Fruit fly (Drosophila melanogaster) whole organism, embryonic: ENCODE measurements around the gene Gga.

ENCODE experiments used
- Aef1 ChIP-seq: fragments of 200-800 bp; sonication (Bioruptor generic); IDR thresholded peaks from 3 replicates; pipeline ENCODE4 v1.3.6; 2022; ENCODE audit warnings: missing biosample characterization, missing genetic modification characterization
- B-H2 ChIP-seq: fragments of 200-800 bp; sonication (Bioruptor generic); optimal IDR thresholded peaks from 2 replicates; lab custom pipeline; 2018; ENCODE audit warnings: missing biosample characterization, mild to moderate bottlenecking, missing genetic modification characterization
- CG1024 ChIP-seq: fragments of 200-800 bp; sonication (Bioruptor generic); IDR thresholded peaks from 2 replicates; pipeline ENCODE4 v1.3.6; 2022; ENCODE audit warnings: missing biosample characterization, missing genetic modification characterization
- CG11456 ChIP-seq: fragments of 200-800 bp; sonication (Bioruptor generic); IDR thresholded peaks from 3 replicates; pipeline ENCODE4 v1.3.6; 2022; ENCODE audit warnings: missing biosample characterization, missing genetic modification characterization
- CG14667 ChIP-seq: fragments of 200-800 bp; sonication (Bioruptor generic); IDR thresholded peaks from 2 replicates; pipeline ENCODE4 v1.3.6; 2022; ENCODE audit warnings: missing biosample characterization, missing genetic modification characterization
- CG1529 ChIP-seq: fragments of 200-800 bp; sonication (Bioruptor generic); optimal IDR thresholded peaks from 3 replicates; lab custom pipeline; 2018; ENCODE audit warnings: missing biosample characterization, missing genetic modification characterization
- CG15601 ChIP-seq: fragments of 200-800 bp; sonication (Bioruptor generic); optimal IDR thresholded peaks from 3 replicates; lab custom pipeline; 2019; ENCODE audit warnings: missing biosample characterization, mild to moderate bottlenecking, missing genetic modification characterization, moderate library complexity
- CG16863 ChIP-seq: fragments of 200-800 bp; sonication (Bioruptor generic); optimal IDR thresholded peaks from 3 replicates; lab custom pipeline; 2016; ENCODE audit warnings: missing biosample characterization, missing genetic modification characterization
- CG18599 ChIP-seq: fragments of 200-800 bp; sonication (Bioruptor generic); optimal IDR thresholded peaks from 3 replicates; lab custom pipeline; 2017; ENCODE audit warnings: missing biosample characterization, missing genetic modification characterization, mild to moderate bottlenecking, moderate library complexity, missing genetic modification reagents
- CG2678 ChIP-seq: fragments of 200-800 bp; sonication (Bioruptor generic); optimal IDR thresholded peaks from 3 replicates; lab custom pipeline; 2019; ENCODE audit warnings: missing biosample characterization, mild to moderate bottlenecking, missing genetic modification characterization, moderate library complexity
- CG33557 ChIP-seq: fragments of 200-800 bp; sonication (Bioruptor generic); optimal IDR thresholded peaks from 2 replicates; lab custom pipeline; 2019; ENCODE audit warnings: missing biosample characterization, mild to moderate bottlenecking, missing genetic modification characterization, moderate library complexity
- CG4820 ChIP-seq: fragments of 200-800 bp; sonication (Bioruptor generic); optimal IDR thresholded peaks from 3 replicates; lab custom pipeline; 2016; ENCODE audit warnings: missing biosample characterization, missing genetic modification characterization
- CG5245 ChIP-seq: fragments of 200-800 bp; sonication (Bioruptor generic); optimal IDR thresholded peaks from 3 replicates; lab custom pipeline; 2016; ENCODE audit warnings: missing biosample characterization, missing genetic modification characterization
- CG5953 ChIP-seq: fragments of 200-800 bp; sonication (Bioruptor generic); IDR thresholded peaks from 2 replicates; pipeline ENCODE4 v1.3.6; 2022; ENCODE audit warnings: missing biosample characterization, missing genetic modification characterization
- CG6175 ChIP-seq: fragments of 200-800 bp; sonication (Bioruptor generic); IDR thresholded peaks from 3 replicates; pipeline ENCODE4 v1.3.6; 2022; ENCODE audit warnings: missing biosample characterization, missing genetic modification characterization
- CG6854 ChIP-seq: fragments of 200-800 bp; sonication (Bioruptor generic); optimal IDR thresholded peaks from 3 replicates; lab custom pipeline; 2017; ENCODE audit warnings: missing biosample characterization, mild to moderate bottlenecking, missing genetic modification characterization
- CG7745 ChIP-seq: fragments of 200-800 bp; sonication (Bioruptor generic); optimal IDR thresholded peaks from 2 replicates; lab custom pipeline; 2018; ENCODE audit warnings: missing biosample characterization, mild to moderate bottlenecking, missing genetic modification characterization, moderate library complexity
- CG7786 ChIP-seq: fragments of 200-800 bp; sonication (Bioruptor generic); optimal IDR thresholded peaks from 2 replicates; lab custom pipeline; 2016; ENCODE audit warnings: missing biosample characterization, missing genetic modification characterization
- CG8359 ChIP-seq: fragments of 200-800 bp; sonication (Bioruptor generic); optimal IDR thresholded peaks from 2 replicates; lab custom pipeline; 2017; ENCODE audit warnings: missing biosample characterization, mild to moderate bottlenecking, missing genetic modification characterization, borderline replicate concordance
- CG8765 ChIP-seq: fragments of 200-800 bp; sonication (Bioruptor generic); IDR thresholded peaks from 2 replicates; pipeline ENCODE4 v1.3.6; 2022; ENCODE audit warnings: missing biosample characterization, missing genetic modification characterization
- CG9727 ChIP-seq: fragments of 200-800 bp; sonication (Bioruptor generic); optimal IDR thresholded peaks from 3 replicates; lab custom pipeline; 2017; ENCODE audit warnings: missing biosample characterization, mild to moderate bottlenecking, missing genetic modification characterization
- CG9797 ChIP-seq: fragments of 200-800 bp; sonication (Bioruptor generic); optimal IDR thresholded peaks from 3 replicates; lab custom pipeline; 2018; ENCODE audit warnings: missing biosample characterization, mild to moderate bottlenecking, missing genetic modification characterization
- CTCF ChIP-seq: fragments of 200-800 bp; sonication (Bioruptor generic); optimal IDR thresholded peaks from 2 replicates; lab custom pipeline; 2017; ENCODE audit warnings: missing biosample characterization, mild to moderate bottlenecking, missing genetic modification characterization, moderate library complexity
- D ChIP-seq, 2 experiments: fragments of 200-800 bp in 1 of 2; fragments of >200 bp in 1 of 2; sonication (Bioruptor generic) in 1 of 2; optimal IDR thresholded peaks; 2 replicates in 1 of 2; 3 replicates in 1 of 2; lab custom pipeline; 2017; ENCODE audit warnings: mild to moderate bottlenecking in 1 of 2, missing biosample characterization in 1 of 2, missing genetic modification characterization in 1 of 2, missing genetic modification reagents in 1 of 2
- Elba2 ChIP-seq: fragments of 200-800 bp; sonication (Bioruptor generic); optimal IDR thresholded peaks from 3 replicates; lab custom pipeline; 2016; ENCODE audit warnings: missing biosample characterization, missing genetic modification characterization
- GATAe ChIP-seq: fragments of 200-800 bp; sonication (Bioruptor generic); conservative IDR thresholded peaks from 2 replicates; pipeline ENCODE4 v1.3.6; 2022; ENCODE audit warnings: missing biosample characterization, missing genetic modification characterization
- H2.0 ChIP-seq: fragments of 200-800 bp; sonication (Bioruptor generic); IDR thresholded peaks from 2 replicates; pipeline ENCODE4 v1.3.6; 2022; ENCODE audit warnings: missing biosample characterization, missing genetic modification characterization
- NC2α ChIP-seq: fragments of 200-800 bp; sonication (Bioruptor generic); optimal IDR thresholded peaks from 2 replicates; lab custom pipeline; 2016; ENCODE audit warnings: missing biosample characterization, missing genetic modification characterization
- Nf-YA ChIP-seq: fragments of 200-800 bp; sonication (Bioruptor generic); IDR thresholded peaks from 2 replicates; pipeline ENCODE4 v1.3.6; 2022; ENCODE audit warnings: missing biosample characterization, missing genetic modification characterization
- Sox102F ChIP-seq: fragments of 200-800 bp; sonication (Bioruptor generic); optimal IDR thresholded peaks from 2 replicates; lab custom pipeline; 2018; ENCODE audit warnings: missing biosample characterization, mild to moderate bottlenecking, missing genetic modification characterization, moderate library complexity
- Sry-β ChIP-seq: fragments of 200-800 bp; sonication (Bioruptor generic); optimal IDR thresholded peaks from 2 replicates; lab custom pipeline; 2018; ENCODE audit warnings: missing biosample characterization, mild to moderate bottlenecking, missing genetic modification characterization, moderate library complexity
- TFAM ChIP-seq: fragments of 200-800 bp; sonication (Bioruptor generic); optimal IDR thresholded peaks from 2 replicates; lab custom pipeline; 2017; ENCODE audit warnings: missing biosample characterization, missing genetic modification characterization, inconsistent platforms
- bowl ChIP-seq: fragments of 200-800 bp; sonication (Bioruptor generic); IDR thresholded peaks from 2 replicates; pipeline ENCODE4 v1.3.6; 2022; ENCODE audit warnings: missing biosample characterization, missing genetic modification characterization
- dmrt11E ChIP-seq: fragments of 200-800 bp; sonication (Bioruptor generic); optimal IDR thresholded peaks from 3 replicates; lab custom pipeline; 2018; ENCODE audit warnings: missing biosample characterization, mild to moderate bottlenecking, missing genetic modification characterization, moderate library complexity
- exex ChIP-seq: fragments of 200-800 bp; sonication (Bioruptor generic); optimal IDR thresholded peaks from 4 replicates; lab custom pipeline; 2018; ENCODE audit warnings: missing biosample characterization, mild to moderate bottlenecking, missing genetic modification characterization, moderate library complexity
- gcm ChIP-seq: fragments of 200-800 bp; sonication (Bioruptor generic); optimal IDR thresholded peaks from 2 replicates; lab custom pipeline; 2019; ENCODE audit warnings: missing biosample characterization, mild to moderate bottlenecking, missing genetic modification characterization, moderate library complexity
- gem ChIP-seq: fragments of 200-800 bp; sonication (Bioruptor generic); optimal IDR thresholded peaks from 2 replicates; lab custom pipeline; 2019; ENCODE audit warnings: missing biosample characterization, mild to moderate bottlenecking, missing genetic modification characterization, moderate library complexity
- gsb ChIP-seq: fragments of 200-800 bp; sonication (Bioruptor generic); IDR thresholded peaks from 2 replicates; pipeline ENCODE4 v1.3.6; 2022; ENCODE audit warnings: missing biosample characterization, missing genetic modification characterization
- kah ChIP-seq: fragments of 200-800 bp; sonication (Bioruptor generic); optimal IDR thresholded peaks from 2 replicates; lab custom pipeline; 2018; ENCODE audit warnings: missing biosample characterization, mild to moderate bottlenecking, missing genetic modification characterization
- ken ChIP-seq: fragments of 200-800 bp; sonication (Bioruptor generic); IDR thresholded peaks from 3 replicates; pipeline ENCODE4 v1.3.6; 2022; ENCODE audit warnings: missing biosample characterization, missing genetic modification characterization
- maf-S ChIP-seq: fragments of 200-800 bp; sonication (Bioruptor generic); optimal IDR thresholded peaks from 2 replicates; lab custom pipeline; 2016; ENCODE audit warnings: missing biosample characterization, missing genetic modification characterization
- nerfin-1 ChIP-seq: fragments of 200-800 bp; sonication (Bioruptor generic); optimal IDR thresholded peaks from 3 replicates; lab custom pipeline; 2019; ENCODE audit warnings: missing biosample characterization, mild to moderate bottlenecking, missing genetic modification characterization, moderate library complexity
- repo ChIP-seq: fragments of 200-800 bp; sonication (Bioruptor generic); optimal IDR thresholded peaks from 2 replicates; lab custom pipeline; 2016; ENCODE audit warnings: missing biosample characterization, missing genetic modification characterization
- sqz ChIP-seq: fragments of 200-800 bp; sonication (Bioruptor generic); optimal IDR thresholded peaks from 3 replicates; lab custom pipeline; 2018; ENCODE audit warnings: missing biosample characterization, mild to moderate bottlenecking, missing genetic modification characterization
- tap ChIP-seq: fragments of 200-800 bp; optimal IDR thresholded peaks from 3 replicates; lab custom pipeline; 2019; ENCODE audit warnings: missing biosample characterization, mild to moderate bottlenecking, missing genetic modification characterization, moderate library complexity
- trem ChIP-seq: fragments of 200-800 bp; optimal IDR thresholded peaks from 3 replicates; lab custom pipeline; 2019; ENCODE audit warnings: missing biosample characterization, mild to moderate bottlenecking, missing genetic modification characterization, moderate library complexity
- yki ChIP-seq: fragments of >200 bp; optimal IDR thresholded peaks from 3 replicates; lab custom pipeline; 2018
- zen ChIP-seq: fragments of 200-800 bp; sonication (Bioruptor generic); optimal IDR thresholded peaks from 3 replicates; lab custom pipeline; 2018; ENCODE audit warnings: missing biosample characterization, mild to moderate bottlenecking, missing genetic modification characterization, moderate library complexity
- zfh1 ChIP-seq: fragments of 200-800 bp; sonication (Bioruptor generic); IDR thresholded peaks from 3 replicates; pipeline ENCODE4 v1.3.6; 2022; ENCODE audit warnings: missing biosample characterization, missing genetic modification characterization

Gga gene

DNA sequence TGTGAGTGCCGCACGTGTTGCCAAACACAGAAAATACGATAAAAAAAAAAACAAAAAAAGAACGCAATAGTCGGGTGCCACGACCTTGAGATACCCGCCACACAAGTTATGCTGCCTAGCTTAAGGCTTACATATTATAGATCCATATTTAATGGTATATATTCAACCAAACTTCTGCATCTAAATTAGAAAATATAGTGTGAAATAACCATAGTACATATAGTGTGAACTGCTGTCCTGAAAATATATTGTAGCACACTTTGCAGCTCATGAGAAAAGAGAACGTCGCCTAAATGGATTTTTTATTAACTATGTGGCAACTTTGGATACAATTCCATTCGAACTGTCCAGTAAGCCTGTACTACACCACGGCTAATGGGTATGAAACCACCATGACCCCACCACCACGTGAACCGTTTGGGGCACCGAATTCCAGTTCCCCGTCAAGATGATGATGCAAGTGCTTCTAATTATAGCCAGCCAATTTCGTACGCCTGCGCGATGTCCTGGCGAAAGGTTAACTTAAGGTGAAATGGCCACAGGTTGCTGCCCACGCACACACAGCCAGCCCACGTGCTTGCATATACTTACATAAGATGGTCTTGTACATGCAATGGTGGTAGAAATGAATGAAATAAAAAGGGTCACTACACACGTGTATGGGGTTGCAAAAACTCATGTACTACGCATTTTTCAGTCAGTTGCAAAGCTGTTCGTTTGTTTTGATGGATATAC lies 580 bp upstream of the Gga start (continued):
- TF ChIP-seq gcm (GFP tag; lab: Kevin White, UChicago) (peak; percentile 56), kah (no peak), Elba2 (GFP tag; lab: Kevin White, UChicago) (no peak), dmrt11E (tag; lab: Kevin White, UChicago) (peak; percentile 23), trem (tag; lab: Kevin White, UChicago) (no peak), CG2678 (tag; lab: Kevin White, UChicago) (peak; percentile 90), gsb (GFP tag; lab: Robert Waterston, UW) (no peak), Sox102F (GFP tag; lab: Kevin White, UChicago) (peak; percentile 69), GATAe (GFP tag; lab: Robert Waterston, UW) (no peak), exex (tag; lab: Kevin White, UChicago) (no peak), repo (GFP tag; lab: Kevin White, UChicago) (peak; percentile 67), CG7786 (peak; percentile 69), CG18599 (peak; percentile 90), CG9727 (GFP tag; lab: Kevin White, UChicago) (peak; percentile 83), CG1024 (GFP tag; lab: Robert Waterston, UW) (no peak), nerfin-1 (tag; lab: Kevin White, UChicago) (peak; percentile 64), CG15601 (tag; lab: Kevin White, UChicago) (peak; percentile 50), CG33557 (GFP tag; lab: Kevin White, UChicago) (no peak), CG7745 (tag; lab: Kevin White, UChicago) (no peak), bowl (GFP tag; lab: Robert Waterston, UW) (0 out of 2 replicates have a peak, but pooled peaks have one; percentile 7), CG9797 (GFP tag; lab: Kevin White, UChicago) (no peak), ken (peak; percentile 56; the same call in 1 of the 3 replicates), sqz (GFP tag; lab: Kevin White, UChicago) (peak; percentile 89), CG5953 (no peak), CG5245 (GFP tag; lab: Kevin White, UChicago) (peak; percentile 58), CG6175 (peak; percentile 49; the same call in 1 of the 3 replicates), CG16863 (peak; percentile 70), CG8765 (GFP tag; lab: Robert Waterston, UW) (peak; percentile 20; the same call in 1 of the 2 replicates), CG1529 (GFP tag; lab: Kevin White, UChicago) (peak; percentile 52), Sry-β (no peak), zen (tag; lab: Kevin White, UChicago) (peak; percentile 60), CG14667 (0 out of 2 replicates have a peak, but pooled peaks have one; percentile 40), CG8359 (GFP tag; lab: Kevin White, UChicago) (no peak), Aef1 (0 out of 3 replicates have a peak, but pooled peaks have one; percentile 23), B-H2 (GFP tag; lab: Kevin White, UChicago) (no peak), CTCF (GFP tag; lab: Kevin White, UChicago) (peak; percentile 6), yki (lab: Kevin White, UChicago) (no peak), CG11456 (GFP tag; lab: Robert Waterston, UW) (peak; percentile 70; the same call in 2 of the 3 replicates), tap (peak; percentile 44), maf-S (GFP tag; lab: Kevin White, UChicago) (peak; percentile 40), H2.0 (GFP tag; lab: Robert Waterston, UW) (peak; percentile 46; the same call in 1 of the 2 replicates), NC2α (GFP tag; lab: Kevin White, UChicago) (peak; percentile 38), CG4820 (GFP tag; lab: Kevin White, UChicago) (peak; percentile 81), CG6854 (GFP tag; lab: Kevin White, UChicago) (peak; percentile 74), gem (tag; lab: Kevin White, UChicago) (peak; percentile 85), D (optimal IDR thresholded peaks at IDR 0.05; lab: Kevin White, UChicago) (no peak), D (GFP tag; optimal IDR thresholded peaks at IDR 0.05; lab: Kevin White, UChicago) (peak; percentile 60), zfh1 (GFP tag; lab: Robert Waterston, UW) (peak; percentile 64; the same call in 1 of the 3 replicates), TFAM (GFP tag; lab: Kevin White, UChicago) (no peak), Nf-YA (GFP tag; lab: Robert Waterston, UW) (no peak)
